Worm (Caenorhabditis elegans): ENCODE measurements around the gene slc-25A21.

- TF ChIP-seq unc-86 (tag; optimal IDR thresholded peaks at IDR 0.05) = no peak
- TF ChIP-seq aha-1 (tag; optimal IDR thresholded peaks at IDR 0.05) = no peak
Measured at ce11 chrX:16166994-16167393, 22.7 kb upstream of the slc-25A21 start.
